Worm (Caenorhabditis elegans) whole organism, L4 larva: ENCODE measurements around the gene F56B3.4.

Source experiments
- F49E8.2 ChIP-seq: sonication (generic microtip); optimal IDR thresholded peaks from 2 replicates; lab custom pipeline; 2016; ENCODE audit warnings: missing compliant biosample characterization, mild to moderate bottlenecking, missing genetic modification characterization, borderline replicate concordance
- ZK546.5 ChIP-seq, 2 experiments: sonication (generic microtip); optimal IDR thresholded peaks; 2 replicates each; lab custom pipeline; 2017; ENCODE audit warnings: missing biosample characterization in 2 of 2, missing genetic modification characterization in 2 of 2
- aha-1 ChIP-seq: fragments of 150-350 bp; peaks from one replicate; lab custom pipeline; 2014; ENCODE audit warnings: missing biosample characterization, missing genetic modification characterization
- ama-1 ChIP-seq: fragments of 150-350 bp; optimal IDR thresholded peaks from 2 replicates; lab custom pipeline; 2014; ENCODE audit warnings: inconsistent platforms, mixed read lengths
- ceh-82 ChIP-seq: sonication (generic microtip); optimal IDR thresholded peaks from 2 replicates; lab custom pipeline; 2017; ENCODE audit warnings: missing biosample characterization, missing genetic modification characterization
- dmd-8 ChIP-seq: fragments of 200-800 bp; sonication (Bioruptor generic); IDR thresholded peaks from 2 replicates; pipeline ENCODE4 v1.3.6; 2022; ENCODE audit warnings: missing genetic modification characterization, missing compliant biosample characterization
- lir-3 ChIP-seq: sonication (generic microtip); optimal IDR thresholded peaks from 2 replicates; lab custom pipeline; 2016; ENCODE audit warnings: mild to moderate bottlenecking, missing genetic modification characterization, missing compliant biosample characterization
- mdt-29 ChIP-seq: fragments of 200-800 bp; sonication (Bioruptor generic); IDR thresholded peaks from 2 replicates; pipeline ENCODE4 v1.3.6; 2022; ENCODE audit warnings: missing genetic modification reagents, missing genetic modification characterization, missing compliant biosample characterization
- nhr-10 ChIP-seq: fragments of 150-350 bp; optimal IDR thresholded peaks from 2 replicates; lab custom pipeline; 2014; ENCODE audit warnings: missing biosample characterization, missing genetic modification characterization
- nhr-11 ChIP-seq: fragments of 150-350 bp; optimal IDR thresholded peaks from 2 replicates; lab custom pipeline; 2014; ENCODE audit warnings: missing biosample characterization, missing genetic modification characterization
- unc-62 ChIP-seq, 3 experiments: fragments of 150-350 bp in 1 of 3; sonication (generic microtip); optimal IDR thresholded peaks in 2 of 3; peaks in 1 of 3; 1 replicate in 1 of 3; 2 replicates in 2 of 3; lab custom pipeline; 2014 to 2017; ENCODE audit warnings: missing biosample characterization in 3 of 3, missing genetic modification characterization in 3 of 3, missing genetic modification reagents in 3 of 3, missing genotype in 1 of 3

DNA sequence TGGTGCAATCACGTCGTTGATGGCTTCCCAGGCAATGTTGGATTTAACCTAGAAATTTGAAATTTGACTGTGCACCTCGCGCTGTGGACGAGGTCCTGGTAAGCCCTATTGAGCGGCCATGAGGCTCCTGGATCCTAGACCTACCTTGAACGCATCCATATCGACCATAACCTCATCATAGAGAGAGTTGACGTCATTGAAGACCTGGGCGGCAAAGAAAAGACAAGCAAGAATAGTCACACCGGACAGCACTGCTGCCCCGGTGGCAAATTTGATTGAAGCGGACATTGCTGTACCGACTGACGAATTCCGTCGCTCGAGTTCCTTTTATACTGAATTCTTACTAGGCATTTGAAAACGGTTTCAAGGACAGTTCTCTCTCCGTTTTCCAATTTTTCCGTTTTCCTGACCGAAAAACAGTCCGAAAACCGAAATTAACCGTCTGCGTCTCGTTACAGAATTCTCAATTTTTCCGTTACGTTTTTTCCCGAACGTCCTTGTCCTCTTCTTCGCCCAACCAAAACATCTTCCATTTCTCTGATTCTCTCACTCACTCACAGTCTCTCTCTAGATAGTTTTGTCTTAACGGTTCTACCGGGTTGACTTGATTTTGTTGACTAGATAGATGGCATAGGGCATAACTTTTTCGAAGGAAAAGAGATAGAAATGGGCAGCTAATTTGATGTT lies 30.6 kb downstream of the F56B3.4 start, which contains the start of gene col-103:
- TF ChIP-seq nhr-10 (tag; lab: Kevin White, UChicago), result no peak
- peak in 1 of 2 experiments; percentile 92 for TF ChIP-seq unc-62 (GFP tag; optimal IDR thresholded peaks at IDR 0.05 in 1 of 2; lab: Kevin White, UChicago)
- no peak for TF ChIP-seq unc-62 (tag; optimal IDR thresholded peaks at IDR 0.05; lab: Kevin White, UChicago)
- no peak for TF ChIP-seq F49E8.2
- TF ChIP-seq ZK546.5 (tag; optimal IDR thresholded peaks at IDR 0.05; lab: Kevin White, UChicago), result no peak
- TF ChIP-seq ama-1 (lab: Kevin White, UChicago), result peak; percentile 93
- TF ChIP-seq lir-3 (tag; lab: Kevin White, UChicago), result no peak
- no peak for TF ChIP-seq aha-1 (tag; lab: Kevin White, UChicago)
- TF ChIP-seq dmd-8, result no peak
- TF ChIP-seq ceh-82 (tag; lab: Kevin White, UChicago), result no peak
- no peak for TF ChIP-seq nhr-11 (tag; lab: Kevin White, UChicago)
- no peak for TF ChIP-seq mdt-29 (GFP tag; lab: Robert Waterston, UW)
